Worm (Caenorhabditis elegans) whole organism, L1 larva: ENCODE results near the gene E02C12.8.

Experiments used
- C16A3.4 ChIP-seq: fragments of 150-350 bp; optimal IDR thresholded peaks from 2 replicates; lab custom pipeline; 2014; ENCODE audit warnings: missing biosample characterization, missing genetic modification characterization
- F16B12.6 ChIP-seq: fragments of 150-350 bp; optimal IDR thresholded peaks from 2 replicates; lab custom pipeline; 2014; ENCODE audit warnings: missing biosample characterization, missing genetic modification characterization
- aha-1 ChIP-seq: fragments of 150-350 bp; optimal IDR thresholded peaks from 2 replicates; lab custom pipeline; 2014; ENCODE audit warnings: missing biosample characterization, missing genetic modification characterization
- alr-1 ChIP-seq: fragments of 200-800 bp; sonication (Bioruptor generic); optimal IDR thresholded peaks from 2 replicates; lab custom pipeline; 2018; ENCODE audit warnings: borderline replicate concordance, mild to moderate bottlenecking, missing genetic modification characterization, missing compliant biosample characterization
- aly-2 ChIP-seq: fragments of 150-350 bp; optimal IDR thresholded peaks from 2 replicates; lab custom pipeline; 2014; ENCODE audit warnings: missing biosample characterization, missing genetic modification characterization
- ceh-63 ChIP-seq: fragments of 200-800 bp; sonication (Bioruptor generic); optimal IDR thresholded peaks from 2 replicates; lab custom pipeline; 2018; ENCODE audit warnings: mild to moderate bottlenecking, missing genetic modification characterization, missing compliant biosample characterization
- ceh-8 ChIP-seq: fragments of 200-800 bp; sonication (Bioruptor generic); optimal IDR thresholded peaks from 2 replicates; lab custom pipeline; 2018; ENCODE audit warnings: mild to moderate bottlenecking, missing genetic modification characterization, moderate library complexity, missing compliant biosample characterization
- ceh-82 ChIP-seq, 3 experiments: fragments of 150-350 bp in 1 of 3; sonication (generic microtip) in 2 of 3; optimal IDR thresholded peaks; 2 replicates each; lab custom pipeline; 2014 to 2017; ENCODE audit warnings: missing biosample characterization in 3 of 3, missing genetic modification characterization in 3 of 3
- ceh-88 ChIP-seq: fragments of 200-800 bp; sonication (Bioruptor generic); IDR thresholded peaks from 2 replicates; pipeline ENCODE4 v1.3.6; 2022; ENCODE audit warnings: missing genetic modification characterization, missing compliant biosample characterization
- ces-1 ChIP-seq: fragments of 150-350 bp; optimal IDR thresholded peaks from 2 replicates; lab custom pipeline; 2014; ENCODE audit warnings: missing biosample characterization, missing genetic modification reagents, missing genetic modification characterization
- efl-1 ChIP-seq, 4 experiments: fragments of 150-350 bp; optimal IDR thresholded peaks in 3 of 4; peaks in 1 of 4; 1 replicate in 1 of 4; 2 replicates in 3 of 4; lab custom pipeline; 2014; ENCODE audit warnings: missing biosample characterization in 2 of 4, missing genetic modification characterization in 2 of 4, missing genetic modification reagents in 2 of 4
- egl-13 ChIP-seq: sonication (generic microtip); optimal IDR thresholded peaks from 2 replicates; lab custom pipeline; 2016; ENCODE audit warnings: missing genotype, missing genetic modification reagents, missing genetic modification characterization, missing compliant biosample characterization
- elt-3 ChIP-seq, 6 experiments: fragments of 150-350 bp in 1 of 6; sonication (generic microtip); optimal IDR thresholded peaks; 2 replicates each; lab custom pipeline; 2017 to 2018; ENCODE audit warnings: missing biosample characterization in 6 of 6, missing genetic modification characterization in 6 of 6, inconsistent platforms in 1 of 6
- fkh-10 ChIP-seq: sonication (generic microtip); optimal IDR thresholded peaks from 2 replicates; lab custom pipeline; 2017; ENCODE audit warnings: missing biosample characterization, missing genetic modification reagents, missing genetic modification characterization
- fkh-8 ChIP-seq: sonication (generic microtip); optimal IDR thresholded peaks from 2 replicates; lab custom pipeline; 2016; ENCODE audit warnings: mild to moderate bottlenecking, missing genetic modification characterization, missing compliant biosample characterization
- fos-1 ChIP-seq: fragments of 150-350 bp; optimal IDR thresholded peaks from 2 replicates; lab custom pipeline; 2014; ENCODE audit warnings: missing biosample characterization, missing genetic modification characterization
- grh-1 ChIP-seq: fragments of 200-800 bp; sonication (Bioruptor generic); IDR thresholded peaks from 2 replicates; pipeline ENCODE4 v1.3.6; 2022; ENCODE audit warnings: missing genetic modification reagents, missing genetic modification characterization, missing compliant biosample characterization
- hlh-17 ChIP-seq: fragments of 200-800 bp; sonication (Bioruptor generic); optimal IDR thresholded peaks from 2 replicates; lab custom pipeline; 2018; ENCODE audit warnings: missing genetic modification characterization, mild to moderate bottlenecking, missing compliant biosample characterization, moderate library complexity, borderline replicate concordance
- hlh-4 ChIP-seq: sonication (generic microtip); optimal IDR thresholded peaks from 2 replicates; lab custom pipeline; 2016; ENCODE audit warnings: mild to moderate bottlenecking, missing genetic modification characterization, missing compliant biosample characterization
- hpl-2 ChIP-seq: fragments of 150-350 bp; optimal IDR thresholded peaks from 2 replicates; lab custom pipeline; 2014; ENCODE audit warnings: missing biosample characterization, missing genetic modification reagents, missing genetic modification characterization
- irx-1 ChIP-seq: sonication (generic microtip); optimal IDR thresholded peaks from 2 replicates; lab custom pipeline; 2016; ENCODE audit warnings: missing genetic modification characterization, missing compliant biosample characterization
- isw-1 ChIP-seq: fragments of 200-800 bp; sonication (Bioruptor generic); IDR thresholded peaks from 2 replicates; pipeline ENCODE4 v1.3.6; 2022; ENCODE audit warnings: missing genetic modification characterization, missing compliant biosample characterization
- jun-1 ChIP-seq: fragments of 150-350 bp; optimal IDR thresholded peaks from 2 replicates; lab custom pipeline; 2014; ENCODE audit warnings: missing biosample characterization, missing genetic modification reagents, missing genetic modification characterization
- lin-13 ChIP-seq: fragments of 150-350 bp; optimal IDR thresholded peaks from 2 replicates; lab custom pipeline; 2014; ENCODE audit warnings: missing biosample characterization, missing genetic modification reagents, missing genetic modification characterization
- lin-14 ChIP-seq: fragments of 200-800 bp; sonication (Bioruptor generic); optimal IDR thresholded peaks from 2 replicates; lab custom pipeline; 2018; ENCODE audit warnings: mild to moderate bottlenecking, missing genetic modification characterization, moderate library complexity, missing compliant biosample characterization
- lin-35 ChIP-seq, 2 experiments: fragments of 150-350 bp; optimal IDR thresholded peaks; 2 replicates each; lab custom pipeline; 2014; ENCODE audit warnings: missing biosample characterization in 2 of 2, missing genetic modification characterization in 2 of 2, missing genetic modification reagents in 2 of 2
- lsy-2 ChIP-seq, 2 experiments: fragments of 150-350 bp; optimal IDR thresholded peaks; 2 replicates each; lab custom pipeline; 2014; ENCODE audit warnings: missing biosample characterization in 2 of 2, missing genetic modification characterization in 2 of 2
- mab-9 ChIP-seq: fragments of 200-800 bp; sonication (Bioruptor generic); IDR thresholded peaks from 2 replicates; pipeline ENCODE4 v1.3.6; 2022; ENCODE audit warnings: missing genetic modification reagents, missing genetic modification characterization, missing compliant biosample characterization
- mdl-1 ChIP-seq, 2 experiments: fragments of 150-350 bp; optimal IDR thresholded peaks; 2 replicates each; lab custom pipeline; 2014 to 2017; ENCODE audit warnings: missing biosample characterization in 2 of 2, missing genetic modification characterization in 2 of 2, inconsistent platforms in 1 of 2
- mef-2 ChIP-seq: fragments of 150-350 bp; optimal IDR thresholded peaks from 2 replicates; lab custom pipeline; 2014; ENCODE audit warnings: missing biosample characterization, missing genetic modification characterization
- mep-1 ChIP-seq: fragments of 150-350 bp; optimal IDR thresholded peaks from 2 replicates; lab custom pipeline; 2014; ENCODE audit warnings: missing biosample characterization, missing genetic modification characterization
- nhr-12 ChIP-seq: sonication (generic microtip); optimal IDR thresholded peaks from 2 replicates; lab custom pipeline; 2017; ENCODE audit warnings: missing biosample characterization, missing genetic modification characterization
- nhr-19 ChIP-seq: fragments of 200-800 bp; sonication (Bioruptor generic); conservative IDR thresholded peaks from 2 replicates; pipeline ENCODE4 v1.3.6; 2022; ENCODE audit warnings: missing genetic modification characterization, missing compliant biosample characterization
- nhr-20 ChIP-seq: sonication (generic microtip); optimal IDR thresholded peaks from 2 replicates; lab custom pipeline; 2016; ENCODE audit warnings: mild to moderate bottlenecking, missing genetic modification characterization, missing compliant biosample characterization
- nhr-237 ChIP-seq: fragments of 150-350 bp; optimal IDR thresholded peaks from 2 replicates; lab custom pipeline; 2014; ENCODE audit warnings: missing biosample characterization, missing genetic modification characterization
- nhr-28 ChIP-seq: fragments of 150-350 bp; optimal IDR thresholded peaks from 2 replicates; lab custom pipeline; 2014; ENCODE audit warnings: missing biosample characterization, missing genetic modification characterization
- nhr-47 ChIP-seq: sonication (generic microtip); optimal IDR thresholded peaks from 2 replicates; lab custom pipeline; 2016; ENCODE audit warnings: mild to moderate bottlenecking, missing genetic modification characterization, moderate library complexity, missing compliant biosample characterization
- nhr-77 ChIP-seq: fragments of 150-350 bp; optimal IDR thresholded peaks from 2 replicates; lab custom pipeline; 2014; ENCODE audit warnings: missing biosample characterization, missing genetic modification characterization
- nhr-84 ChIP-seq: sonication (generic microtip); optimal IDR thresholded peaks from 2 replicates; lab custom pipeline; 2017; ENCODE audit warnings: missing biosample characterization, missing genetic modification characterization
- pag-3 ChIP-seq: sonication (generic microtip); optimal IDR thresholded peaks from 2 replicates; lab custom pipeline; 2017; ENCODE audit warnings: missing genetic modification characterization, mild to moderate bottlenecking, missing compliant biosample characterization, antibody characterized with exemption, borderline replicate concordance; ENCODE audit not compliant: insufficient read depth
- pax-3 ChIP-seq: fragments of 200-800 bp; sonication (Bioruptor generic); optimal IDR thresholded peaks from 2 replicates; lab custom pipeline; 2018; ENCODE audit warnings: mild to moderate bottlenecking, missing genetic modification characterization, moderate library complexity, missing compliant biosample characterization
- skn-1 ChIP-seq: fragments of 150-350 bp; optimal IDR thresholded peaks from 2 replicates; lab custom pipeline; 2014; ENCODE audit warnings: missing biosample characterization, missing genetic modification characterization
- sox-4 ChIP-seq: sonication (generic microtip); optimal IDR thresholded peaks from 2 replicates; lab custom pipeline; 2016; ENCODE audit warnings: missing genetic modification characterization, missing compliant biosample characterization
- sptf-1 ChIP-seq: fragments of 150-350 bp; optimal IDR thresholded peaks from 2 replicates; lab custom pipeline; 2014; ENCODE audit warnings: missing biosample characterization, missing genetic modification characterization
- sup-37 ChIP-seq: fragments of 200-800 bp; sonication (Bioruptor generic); optimal IDR thresholded peaks from 2 replicates; lab custom pipeline; 2018; ENCODE audit warnings: mild to moderate bottlenecking, missing genetic modification characterization, missing compliant biosample characterization
- unc-30 ChIP-seq: sonication (generic microtip); optimal IDR thresholded peaks from 2 replicates; lab custom pipeline; 2017; ENCODE audit warnings: missing biosample characterization, missing genetic modification characterization
- unc-62 ChIP-seq: fragments of 150-350 bp; optimal IDR thresholded peaks from 2 replicates; lab custom pipeline; 2014; ENCODE audit warnings: missing biosample characterization, missing genetic modification reagents, missing genetic modification characterization
- unc-86 ChIP-seq: sonication (generic microtip); optimal IDR thresholded peaks from 2 replicates; lab custom pipeline; 2016; ENCODE audit warnings: missing genetic modification characterization, missing compliant biosample characterization
- vab-15 ChIP-seq: sonication (generic microtip); optimal IDR thresholded peaks from 2 replicates; lab custom pipeline; 2017; ENCODE audit warnings: missing genotype, mild to moderate bottlenecking, missing genetic modification characterization, missing compliant biosample characterization
- xbp-1 ChIP-seq: sonication (generic microtip); optimal IDR thresholded peaks from 2 replicates; lab custom pipeline; 2016; ENCODE audit warnings: missing genetic modification characterization, missing compliant biosample characterization
- ztf-11 ChIP-seq, 2 experiments: sonication (generic microtip); optimal IDR thresholded peaks; 2 replicates each; lab custom pipeline; 2016 to 2017; ENCODE audit warnings: missing genetic modification characterization in 2 of 2, missing biosample characterization in 1 of 2, missing compliant biosample characterization in 1 of 2
- ztf-4 ChIP-seq: fragments of 150-350 bp; optimal IDR thresholded peaks from 2 replicates; lab custom pipeline; 2014; ENCODE audit warnings: missing biosample characterization, missing genetic modification characterization

The E02C12.8 gene

DNA sequence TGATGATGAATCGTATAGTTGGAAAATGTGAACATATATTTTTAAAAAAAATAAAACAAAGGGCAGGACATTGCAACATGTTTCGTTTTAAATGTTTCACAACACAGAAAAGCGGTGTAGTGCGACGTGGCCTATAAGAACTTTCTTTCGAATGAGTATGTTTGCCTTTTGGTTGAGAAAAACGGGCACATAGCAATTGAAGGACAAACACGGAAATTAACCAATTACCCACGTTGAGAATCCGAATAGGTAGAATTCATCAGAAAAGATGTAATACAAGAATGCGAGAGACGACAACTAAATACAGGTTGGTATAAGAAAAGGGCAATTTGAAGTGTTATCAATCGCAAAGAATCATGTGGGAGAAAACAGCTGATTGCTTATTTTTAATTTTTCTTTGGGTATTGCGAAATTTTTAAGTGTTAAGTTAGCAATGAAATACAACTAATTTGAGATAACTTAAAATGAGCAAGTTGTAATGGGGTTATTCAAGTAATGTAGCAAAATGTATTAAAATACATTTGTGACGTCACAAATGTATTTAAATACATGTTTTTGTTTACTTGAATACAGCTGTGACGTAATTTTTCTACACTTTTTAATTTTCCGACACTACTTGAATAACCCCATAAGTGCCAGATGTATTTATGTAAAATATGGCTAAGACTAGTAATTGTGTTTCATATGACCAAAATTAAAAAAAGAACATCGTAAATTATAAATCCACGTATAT lies 39.9 kb downstream of the E02C12.8 start, which contains the start of gene acl-14:
Gene acl-14 (minus strand): TSS at position 316 of the 733 bp plus-strand sequence.
- no peak for TF ChIP-seq alr-1 (tag; lab: Kevin White, UChicago)
- TF ChIP-seq ztf-4 (tag; lab: Kevin White, UChicago): no peak
- TF ChIP-seq aly-2 (tag; lab: Kevin White, UChicago): no peak
- TF ChIP-seq mab-9 (GFP tag; lab: Robert Waterston, UW): no peak
- TF ChIP-seq irx-1: no peak
- no peak for TF ChIP-seq nhr-77 (tag; lab: Kevin White, UChicago)
- no peak for TF ChIP-seq fkh-10
- no peak for TF ChIP-seq nhr-237 (tag; lab: Kevin White, UChicago)
- peak; percentile 23 for TF ChIP-seq skn-1 (tag; lab: Kevin White, UChicago)
- no peak for TF ChIP-seq grh-1 (GFP tag; lab: Robert Waterston, UW)
- TF ChIP-seq pax-3 (tag; lab: Kevin White, UChicago): peak; percentile 4
- TF ChIP-seq xbp-1 (tag; lab: Kevin White, UChicago): no peak
- no peak for TF ChIP-seq ceh-88 (GFP tag; lab: Robert Waterston, UW)
- TF ChIP-seq aha-1 (tag; lab: Kevin White, UChicago): no peak
- no peak for TF ChIP-seq isw-1 (GFP tag; lab: Robert Waterston, UW)
- TF ChIP-seq ceh-82 (tag; optimal IDR thresholded peaks at IDR 0.05; lab: Kevin White, UChicago): no peak
- no peak for TF ChIP-seq sptf-1 (tag; lab: Kevin White, UChicago)
- TF ChIP-seq lin-14 (GFP tag; lab: Kevin White, UChicago): peak; percentile 33
- TF ChIP-seq fkh-8 (tag; lab: Kevin White, UChicago): no peak
- TF ChIP-seq C16A3.4: no peak
- peak; percentile 37 for TF ChIP-seq pag-3 (tag; lab: Kevin White, UChicago)
- TF ChIP-seq efl-1 (optimal IDR thresholded peaks at IDR 0.05; lab: Kevin White, UChicago): no peak
- peak in 1 of 2 experiments; percentile 45 for TF ChIP-seq efl-1 (GFP tag; optimal IDR thresholded peaks at IDR 0.05 in 1 of 2; lab: Kevin White, UChicago)
- TF ChIP-seq nhr-47 (tag; lab: Kevin White, UChicago): no peak
- no peak for TF ChIP-seq hlh-4 (tag; lab: Kevin White, UChicago)
- TF ChIP-seq sup-37 (GFP tag; lab: Kevin White, UChicago): no peak
- TF ChIP-seq ces-1 (GFP tag; lab: Kevin White, UChicago): no peak
- no peak for TF ChIP-seq ceh-8 (GFP tag; lab: Kevin White, UChicago)
- TF ChIP-seq unc-86: no peak
- no peak for TF ChIP-seq sox-4
- TF ChIP-seq nhr-28 (tag; lab: Kevin White, UChicago): no peak
- no peak for TF ChIP-seq lsy-2 (tag; optimal IDR thresholded peaks at IDR 0.05; lab: Kevin White, UChicago)
- no peak for TF ChIP-seq unc-62 (GFP tag; lab: Kevin White, UChicago)
- no peak for TF ChIP-seq nhr-84 (tag; lab: Kevin White, UChicago)
- no peak for TF ChIP-seq lin-13 (GFP tag; lab: Kevin White, UChicago)
- no peak for TF ChIP-seq jun-1 (tag; lab: Kevin White, UChicago)
- no peak for TF ChIP-seq nhr-19 (GFP tag; lab: Robert Waterston, UW)
- peak; percentile 12 for TF ChIP-seq nhr-20 (tag; lab: Kevin White, UChicago)
- TF ChIP-seq ceh-63 (GFP tag; lab: Kevin White, UChicago): no peak
- peak in 2 of 6 experiments; percentile 26 to 84 for TF ChIP-seq elt-3 (tag; optimal IDR thresholded peaks at IDR 0.05; lab: Kevin White, UChicago)
- TF ChIP-seq unc-30 (tag; lab: Kevin White, UChicago): no peak
- TF ChIP-seq hlh-17: no peak
- TF ChIP-seq nhr-12 (tag; lab: Kevin White, UChicago): no peak
- no peak for TF ChIP-seq F16B12.6 (tag; lab: Kevin White, UChicago)
- peak in 1 of 2 experiments; percentile 32 for TF ChIP-seq lin-35 (GFP tag; optimal IDR thresholded peaks at IDR 0.05; lab: Kevin White, UChicago)
- no peak for TF ChIP-seq ztf-11 (tag; optimal IDR thresholded peaks at IDR 0.05; lab: Kevin White, UChicago)
- no peak for TF ChIP-seq vab-15
- TF ChIP-seq mdl-1 (tag; optimal IDR thresholded peaks at IDR 0.05; lab: Kevin White, UChicago): no peak
- no peak for TF ChIP-seq mep-1 (tag; lab: Kevin White, UChicago)
- no peak for TF ChIP-seq egl-13
- no peak for TF ChIP-seq mef-2
- TF ChIP-seq hpl-2: no peak
- TF ChIP-seq fos-1 (tag; lab: Kevin White, UChicago): no peak
